Worm (Caenorhabditis elegans) whole organism, early embryonic: ENCODE data around the gene M88.4.

Source experiments
- ama-1 ChIP-seq: fragments of 150-350 bp; optimal IDR thresholded peaks from 2 replicates; lab custom pipeline; 2014
- flt-1 ChIP-seq: fragments of 200-800 bp; sonication (Bioruptor generic); IDR thresholded peaks from 2 replicates; pipeline ENCODE4 v1.3.6; 2022; ENCODE audit warnings: missing genetic modification characterization, missing compliant biosample characterization
- pes-1 ChIP-seq: fragments of 200-800 bp; sonication (Bioruptor generic); IDR thresholded peaks from 2 replicates; pipeline ENCODE4 v1.3.6; 2022; ENCODE audit warnings: missing genetic modification reagents, missing genetic modification characterization, missing compliant biosample characterization

DNA sequence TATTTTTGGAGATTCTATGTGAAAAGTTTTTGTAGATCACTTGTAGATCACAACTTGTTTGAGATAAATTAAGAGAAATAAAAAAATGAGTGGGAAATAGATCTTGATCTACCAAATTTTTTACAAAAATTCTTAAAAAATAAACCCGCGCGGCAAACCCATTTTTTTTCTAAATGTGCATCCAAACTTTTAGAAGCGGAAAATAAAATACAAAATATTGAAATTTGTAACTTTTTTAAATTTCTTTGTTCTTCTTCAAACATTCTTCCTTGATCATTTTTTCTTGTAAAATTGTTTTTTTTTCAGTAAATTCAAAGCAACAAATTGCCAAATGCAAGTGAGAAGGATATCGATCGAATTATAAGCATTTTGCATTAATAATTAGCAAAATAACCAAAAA is 28.8 kb upstream of the M88.4 start, which contains the start of gene cdh-4:
- TF ChIP-seq flt-1 (GFP tag; lab: Robert Waterston, UW) = no peak
- no peak for TF ChIP-seq pes-1
- TF ChIP-seq ama-1 (lab: Kevin White, UChicago) = no peak
